Fruit fly (Drosophila melanogaster): Measurements from ENCODE around the gene CG13950.
A peak's percentile ranks its signal among the peaks of the same experiment; 100 is the strongest.

CG13950 gene

DNA sequence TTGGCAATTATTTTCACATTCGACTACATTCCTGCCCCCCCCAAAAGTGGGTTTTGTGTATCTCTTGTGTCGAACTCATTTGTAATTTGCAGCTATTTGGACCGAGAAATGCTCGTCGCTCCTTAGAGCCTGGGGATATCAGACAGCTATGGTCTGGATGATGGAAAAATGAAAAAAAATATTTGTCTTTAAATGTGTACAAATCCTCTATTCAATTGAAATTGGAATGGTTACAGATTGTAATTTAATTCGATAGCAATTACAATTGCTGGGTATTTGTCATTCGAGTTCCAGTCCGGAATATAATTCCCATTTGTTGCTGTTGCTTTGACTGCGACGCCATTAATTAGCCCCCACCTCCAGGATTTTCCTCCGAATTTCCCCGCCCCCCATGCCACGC lies 29.8 kb downstream of the CG13950 start:
- no peak for TF ChIP-seq CG14710 (tag; optimal IDR thresholded peaks at IDR 0.05)
- TF ChIP-seq ssp (GFP tag; IDR thresholded peaks at IDR 0.05): 0 out of 2 replicates have a peak, but pooled peaks have one; percentile 19
- TF ChIP-seq fd3F (GFP tag; optimal IDR thresholded peaks at IDR 0.05): no peak
- no peak for TF ChIP-seq Hr3 (GFP tag; optimal IDR thresholded peaks at IDR 0.05)
- no peak for TF ChIP-seq Bgb (GFP tag; IDR thresholded peaks at IDR 0.05; ENCODE audit: partially characterized antibody)
- peak; percentile 12 for TF ChIP-seq Oli (tag; optimal IDR thresholded peaks at IDR 0.05)
- peak; percentile 27; the same call in 1 of the 2 replicates for TF ChIP-seq Ptx1 (GFP tag; IDR thresholded peaks at IDR 0.05)
- TF ChIP-seq CG13424 (tag; optimal IDR thresholded peaks at IDR 0.05): peak; percentile 9
- no peak for TF ChIP-seq Atf-2 (GFP tag; optimal IDR thresholded peaks at IDR 0.05)
- TF ChIP-seq p53 (GFP tag; optimal IDR thresholded peaks at IDR 0.05): no peak
- TF ChIP-seq CG4282 (GFP tag; optimal IDR thresholded peaks at IDR 0.05): no peak
- TF ChIP-seq Spps (tag; optimal IDR thresholded peaks at IDR 0.05): no peak
- TF ChIP-seq pfk (GFP tag; optimal IDR thresholded peaks at IDR 0.05): no peak
- no peak for TF ChIP-seq CG17612 (GFP tag; IDR thresholded peaks at IDR 0.05)
- TF ChIP-seq repo (GFP tag; optimal IDR thresholded peaks at IDR 0.05): no peak
- 0 out of 3 replicates have a peak, but pooled peaks have one; percentile 45 for TF ChIP-seq jigr1 (GFP tag; IDR thresholded peaks at IDR 0.05)
- no peak for TF ChIP-seq Adf1 (GFP tag; IDR thresholded peaks at IDR 0.05)
- peak; percentile 61 for TF ChIP-seq CG14441 (GFP tag; IDR thresholded peaks at IDR 0.05)
- TF ChIP-seq CG17829 (tag; optimal IDR thresholded peaks at IDR 0.05): no peak
- TF ChIP-seq CG3065 (GFP tag; optimal IDR thresholded peaks at IDR 0.05): no peak
- TF ChIP-seq psq (GFP tag; optimal IDR thresholded peaks at IDR 0.05): no peak
- peak; percentile 57 for TF ChIP-seq sisA (GFP tag; IDR thresholded peaks at IDR 0.05)
- no peak for TF ChIP-seq CG6813 (GFP tag; optimal IDR thresholded peaks at IDR 0.05)
- TF ChIP-seq maf-S (GFP tag; optimal IDR thresholded peaks at IDR 0.05): no peak
- no peak for TF ChIP-seq unc-4 (GFP tag; IDR thresholded peaks at IDR 0.05; ENCODE audit: partially characterized antibody)
- TF ChIP-seq emc (GFP tag; optimal IDR thresholded peaks at IDR 0.05): no peak
- TF ChIP-seq schlank (tag; optimal IDR thresholded peaks at IDR 0.05): no peak
- TF ChIP-seq D (optimal IDR thresholded peaks at IDR 0.05): no peak
- TF ChIP-seq D (GFP tag; optimal IDR thresholded peaks at IDR 0.05): no peak
- peak; percentile 28; the same call in 1 of the 2 replicates for TF ChIP-seq wor (GFP tag; IDR thresholded peaks at IDR 0.05)
- no peak for TF ChIP-seq trem (tag; optimal IDR thresholded peaks at IDR 0.05)
- TF ChIP-seq CG14050 (GFP tag; IDR thresholded peaks at IDR 0.05): no peak
- 0 out of 3 replicates have a peak, but pooled peaks have one; percentile 44 for TF ChIP-seq ken (GFP tag; IDR thresholded peaks at IDR 0.05)
- TF ChIP-seq CG6683 (GFP tag; optimal IDR thresholded peaks at IDR 0.05): no peak
- no peak for TF ChIP-seq slp2 (GFP tag; optimal IDR thresholded peaks at IDR 0.05)
- TF ChIP-seq HLH3B (GFP tag; IDR thresholded peaks at IDR 0.05): peak; percentile 44; the same call in 1 of the 2 replicates
- no peak for TF ChIP-seq CG9797 (GFP tag; optimal IDR thresholded peaks at IDR 0.05)
- no peak for TF ChIP-seq pum (GFP tag; optimal IDR thresholded peaks at IDR 0.05)
- TF ChIP-seq H2.0 (GFP tag; IDR thresholded peaks at IDR 0.05): 0 out of 2 replicates have a peak, but pooled peaks have one; percentile 35
- peak; percentile 54 for TF ChIP-seq CG6689 (GFP tag; IDR thresholded peaks at IDR 0.05)
- no peak for TF ChIP-seq CG18262 (tag; optimal IDR thresholded peaks at IDR 0.05)
- peak; percentile 34 for TF ChIP-seq lab (GFP tag; optimal IDR thresholded peaks at IDR 0.05)
- TF ChIP-seq ap (GFP tag; IDR thresholded peaks at IDR 0.05): peak; percentile 45; the same call in 1 of the 2 replicates
- TF ChIP-seq Bdp1 (GFP tag; optimal IDR thresholded peaks at IDR 0.05): no peak
- TF ChIP-seq CG17328 (GFP tag; IDR thresholded peaks at IDR 0.05): peak; percentile 63
- no peak for TF ChIP-seq CG15479 (GFP tag; optimal IDR thresholded peaks at IDR 0.05)
- TF ChIP-seq CG15601 (tag; optimal IDR thresholded peaks at IDR 0.05): no peak
- TF ChIP-seq CG17912 (GFP tag; optimal IDR thresholded peaks at IDR 0.05): no peak
- TF ChIP-seq Rfx (GFP tag; IDR thresholded peaks at IDR 0.05): peak; percentile 52; the same call in 1 of the 2 replicates
- TF ChIP-seq Jarid2 (GFP tag; optimal IDR thresholded peaks at IDR 0.05): no peak
- no peak for TF ChIP-seq twi (tag; optimal IDR thresholded peaks at IDR 0.05)
- TF ChIP-seq Chrac-16 (GFP tag; optimal IDR thresholded peaks at IDR 0.05): peak; percentile 42

All from whole organism, embryonic.